Fruit fly (Drosophila melanogaster) whole organism, pupa: Measurements from ENCODE around the gene Npc2c.

Experiments used
- CG10348 ChIP-seq: fragments of 200-800 bp; sonication (Bioruptor generic); IDR thresholded peaks from 2 replicates; pipeline ENCODE4 v1.3.6; 2022; ENCODE audit warnings: missing biosample characterization, missing genetic modification characterization
- CG12605 ChIP-seq: fragments of 200-800 bp; sonication (Bioruptor generic); IDR thresholded peaks from 2 replicates; pipeline ENCODE4 v1.3.6; 2022; ENCODE audit warnings: missing biosample characterization, missing genetic modification characterization
- CG17806 ChIP-seq: fragments of 200-800 bp; sonication (Bioruptor generic); optimal IDR thresholded peaks from 2 replicates; lab custom pipeline; 2018; ENCODE audit warnings: missing biosample characterization, mild to moderate bottlenecking, missing genetic modification characterization, moderate library complexity
- CG32121 ChIP-seq: fragments of 200-800 bp; sonication (Bioruptor generic); IDR thresholded peaks from 2 replicates; pipeline ENCODE4 v1.3.6; 2022; ENCODE audit warnings: missing biosample characterization, missing genetic modification characterization
- CG34367 ChIP-seq: fragments of 200-800 bp; sonication (Bioruptor generic); optimal IDR thresholded peaks from 2 replicates; lab custom pipeline; 2018; ENCODE audit warnings: missing biosample characterization, mild to moderate bottlenecking, missing genetic modification characterization
- CG9948 ChIP-seq: fragments of 200-800 bp; sonication (Bioruptor generic); optimal IDR thresholded peaks from 2 replicates; lab custom pipeline; 2018; ENCODE audit warnings: missing biosample characterization, mild to moderate bottlenecking, missing genetic modification characterization, moderate library complexity
- EcR ChIP-seq: fragments of 200-800 bp; sonication (Bioruptor generic); optimal IDR thresholded peaks from 3 replicates; lab custom pipeline; 2019; ENCODE audit warnings: missing biosample characterization, missing genetic modification characterization, mild to moderate bottlenecking, moderate library complexity, missing genetic modification reagents
- Ets98B ChIP-seq: fragments of 200-800 bp; sonication (Bioruptor generic); IDR thresholded peaks from 2 replicates; pipeline ENCODE4 v1.3.6; 2022; ENCODE audit warnings: missing biosample characterization, missing genetic modification characterization
- Pif1A ChIP-seq: fragments of 200-800 bp; sonication (Bioruptor generic); optimal IDR thresholded peaks from 3 replicates; lab custom pipeline; 2016; ENCODE audit warnings: missing biosample characterization, missing genetic modification characterization
- Pif1B ChIP-seq: fragments of 200-800 bp; sonication (Bioruptor generic); optimal IDR thresholded peaks from 3 replicates; lab custom pipeline; 2016; ENCODE audit warnings: missing biosample characterization, missing genetic modification characterization
- gl ChIP-seq: fragments of 200-800 bp; sonication (Bioruptor generic); optimal IDR thresholded peaks from 2 replicates; lab custom pipeline; 2018; ENCODE audit warnings: missing biosample characterization, mild to moderate bottlenecking, missing genetic modification characterization

dm6 chr3R:10055004-10055403, 5.0 kb upstream of the Npc2c start:
- TF ChIP-seq CG12605: no peak
- TF ChIP-seq CG17806: no peak
- no peak for TF ChIP-seq EcR (GFP tag; lab: Kevin White, UChicago)
- TF ChIP-seq CG34367 (tag; lab: Kevin White, UChicago): no peak
- no peak for TF ChIP-seq gl
- TF ChIP-seq Pif1B (GFP tag; lab: Kevin White, UChicago): no peak
- TF ChIP-seq CG32121: no peak
- no peak for TF ChIP-seq Pif1A (GFP tag; lab: Kevin White, UChicago)
- TF ChIP-seq Ets98B (GFP tag; lab: Robert Waterston, UW): no peak
- no peak for TF ChIP-seq CG10348 (GFP tag; lab: Robert Waterston, UW)
- TF ChIP-seq CG9948: no peak
